Fruit fly (Drosophila melanogaster) whole organism, prepupa: ENCODE measurements around the gene CG10591.
A peak's percentile ranks its signal among the peaks of the same experiment; 100 is the strongest.

Experiments used
- Blimp-1 ChIP-seq: fragments of 200-800 bp; sonication (Bioruptor generic); optimal IDR thresholded peaks from 3 replicates; lab custom pipeline; 2017; ENCODE audit warnings: missing biosample characterization, missing genetic modification characterization, mild to moderate bottlenecking, moderate library complexity, missing genetic modification reagents
- CG10631 ChIP-seq: fragments of 200-800 bp; sonication (Bioruptor generic); optimal IDR thresholded peaks from 2 replicates; lab custom pipeline; 2016; ENCODE audit warnings: missing biosample characterization, missing genetic modification characterization
- CG10669 ChIP-seq: fragments of 200-800 bp; sonication (Bioruptor generic); optimal IDR thresholded peaks from 3 replicates; lab custom pipeline; 2018; ENCODE audit warnings: missing biosample characterization, mild to moderate bottlenecking, missing genetic modification characterization, moderate library complexity
- CG11762 ChIP-seq: fragments of 200-800 bp; sonication (Bioruptor generic); optimal IDR thresholded peaks from 3 replicates; lab custom pipeline; 2016; ENCODE audit warnings: missing biosample characterization, missing genetic modification characterization; ENCODE audit not compliant: insufficient read depth
- CG15336 ChIP-seq: fragments of 200-800 bp; sonication (Bioruptor generic); IDR thresholded peaks from 2 replicates; pipeline ENCODE4 v1.3.6; 2022; ENCODE audit warnings: missing biosample characterization, missing genetic modification characterization
- CG1621 ChIP-seq: fragments of 200-800 bp; sonication (Bioruptor generic); optimal IDR thresholded peaks from 3 replicates; lab custom pipeline; 2018; ENCODE audit warnings: missing biosample characterization, mild to moderate bottlenecking, missing genetic modification characterization
- CG16779 ChIP-seq: fragments of 200-800 bp; sonication (Bioruptor generic); optimal IDR thresholded peaks from 3 replicates; lab custom pipeline; 2017; ENCODE audit warnings: missing biosample characterization, mild to moderate bottlenecking, missing genetic modification characterization
- CG3032 ChIP-seq: fragments of 200-800 bp; optimal IDR thresholded peaks from 2 replicates; lab custom pipeline; 2019; ENCODE audit warnings: missing biosample characterization, mild to moderate bottlenecking, missing genetic modification characterization, moderate library complexity
- CG3919 ChIP-seq: fragments of 200-800 bp; sonication (Bioruptor generic); optimal IDR thresholded peaks from 3 replicates; lab custom pipeline; 2016; ENCODE audit warnings: missing biosample characterization, missing genetic modification characterization
- CG6163 ChIP-seq: fragments of 200-800 bp; sonication (Bioruptor generic); IDR thresholded peaks from 3 replicates; pipeline ENCODE4 v1.3.6; 2022; ENCODE audit warnings: missing biosample characterization, missing genetic modification characterization
- CG6276 ChIP-seq: fragments of 200-800 bp; sonication (Bioruptor generic); optimal IDR thresholded peaks from 2 replicates; lab custom pipeline; 2017; ENCODE audit warnings: missing biosample characterization, mild to moderate bottlenecking, missing genetic modification characterization
- CG6808 ChIP-seq: fragments of 200-800 bp; sonication (Bioruptor generic); optimal IDR thresholded peaks from 3 replicates; lab custom pipeline; 2017; ENCODE audit warnings: missing biosample characterization, missing genetic modification characterization, mild to moderate bottlenecking, moderate library complexity, missing genetic modification reagents
- CG6854 ChIP-seq: fragments of 200-800 bp; sonication (Bioruptor generic); optimal IDR thresholded peaks from 2 replicates; lab custom pipeline; 2017; ENCODE audit warnings: missing biosample characterization, mild to moderate bottlenecking, missing genetic modification characterization
- CG7368 ChIP-seq: fragments of 200-800 bp; sonication (Bioruptor generic); optimal IDR thresholded peaks from 3 replicates; lab custom pipeline; 2016; ENCODE audit warnings: missing biosample characterization, missing genetic modification characterization
- CG8632 ChIP-seq: fragments of 200-800 bp; sonication (Bioruptor generic); optimal IDR thresholded peaks from 3 replicates; lab custom pipeline; 2016; ENCODE audit warnings: missing biosample characterization, missing genetic modification characterization
- CG9139 ChIP-seq: fragments of 200-800 bp; sonication (Bioruptor generic); optimal IDR thresholded peaks from 3 replicates; lab custom pipeline; 2017; ENCODE audit warnings: missing biosample characterization, mild to moderate bottlenecking, missing genetic modification characterization
- Eip75B ChIP-seq: fragments of 200-800 bp; sonication (Bioruptor generic); optimal IDR thresholded peaks from 3 replicates; lab custom pipeline; 2016; ENCODE audit warnings: missing biosample characterization, missing genetic modification characterization
- Eip78C ChIP-seq: fragments of 200-800 bp; sonication (Bioruptor generic); peaks from one replicate; lab custom pipeline; 2016; ENCODE audit warnings: missing biosample characterization, missing genetic modification characterization
- Eip93F ChIP-seq: fragments of 200-800 bp; sonication (Bioruptor generic); optimal IDR thresholded peaks from 2 replicates; lab custom pipeline; 2016; ENCODE audit warnings: missing biosample characterization, mild to moderate bottlenecking, missing genetic modification characterization
- Ets96B ChIP-seq: fragments of 200-800 bp; optimal IDR thresholded peaks from 2 replicates; lab custom pipeline; 2019; ENCODE audit warnings: missing biosample characterization, mild to moderate bottlenecking, missing genetic modification characterization, moderate library complexity
- Gug ChIP-seq: fragments of 200-800 bp; sonication (Bioruptor generic); IDR thresholded peaks from 2 replicates; pipeline ENCODE4 v1.3.6; 2022; ENCODE audit warnings: missing biosample characterization, missing genetic modification characterization
- Hr39 ChIP-seq: fragments of 200-800 bp; sonication (Bioruptor generic); optimal IDR thresholded peaks from 2 replicates; lab custom pipeline; 2016; ENCODE audit warnings: missing biosample characterization, missing genetic modification characterization
- Hr4 ChIP-seq: fragments of 200-800 bp; sonication (Bioruptor generic); optimal IDR thresholded peaks from 3 replicates; lab custom pipeline; 2016; ENCODE audit warnings: missing biosample characterization, missing genetic modification characterization
- Met ChIP-seq: fragments of 200-800 bp; sonication (Bioruptor generic); optimal IDR thresholded peaks from 3 replicates; lab custom pipeline; 2016; ENCODE audit warnings: missing biosample characterization, missing genetic modification characterization
- Sox102F ChIP-seq: fragments of 200-800 bp; sonication (Bioruptor generic); optimal IDR thresholded peaks from 2 replicates; lab custom pipeline; 2016; ENCODE audit warnings: missing biosample characterization, mild to moderate bottlenecking, missing genetic modification characterization
- Sox14 ChIP-seq: fragments of 200-800 bp; sonication (Bioruptor generic); optimal IDR thresholded peaks from 3 replicates; lab custom pipeline; 2016; ENCODE audit warnings: missing biosample characterization, missing genetic modification characterization
- Sox15 ChIP-seq: fragments of 200-800 bp; sonication (Bioruptor generic); optimal IDR thresholded peaks from 3 replicates; lab custom pipeline; 2016; ENCODE audit warnings: missing biosample characterization, missing genetic modification characterization
- achi ChIP-seq: fragments of 200-800 bp; sonication (Bioruptor generic); optimal IDR thresholded peaks from 3 replicates; lab custom pipeline; 2016; ENCODE audit warnings: missing biosample characterization, missing genetic modification characterization
- cyc ChIP-seq: fragments of 200-800 bp; sonication (Bioruptor generic); optimal IDR thresholded peaks from 3 replicates; lab custom pipeline; 2016; ENCODE audit warnings: missing biosample characterization, missing genetic modification characterization
- dsx ChIP-seq: fragments of 200-800 bp; optimal IDR thresholded peaks from 3 replicates; lab custom pipeline; 2019; ENCODE audit warnings: missing biosample characterization, mild to moderate bottlenecking, missing genetic modification characterization, moderate library complexity; ENCODE audit not compliant: poor library complexity, severe bottlenecking
- esn ChIP-seq: fragments of 200-800 bp; sonication (Bioruptor generic); optimal IDR thresholded peaks from 2 replicates; lab custom pipeline; 2016; ENCODE audit warnings: missing biosample characterization, mild to moderate bottlenecking, missing genetic modification characterization, moderate library complexity
- fd85E ChIP-seq: fragments of 200-800 bp; sonication (Bioruptor generic); optimal IDR thresholded peaks from 3 replicates; lab custom pipeline; 2016; ENCODE audit warnings: missing biosample characterization, missing genetic modification characterization
- fkh ChIP-seq: fragments of 200-800 bp; sonication (Bioruptor generic); optimal IDR thresholded peaks from 3 replicates; lab custom pipeline; 2017; ENCODE audit warnings: missing biosample characterization, mild to moderate bottlenecking, missing genetic modification characterization, moderate library complexity
- net ChIP-seq: fragments of 200-800 bp; sonication (Bioruptor generic); optimal IDR thresholded peaks from 3 replicates; lab custom pipeline; 2016; ENCODE audit warnings: missing biosample characterization, missing genetic modification characterization
- pdm3 ChIP-seq: fragments of 200-800 bp; sonication (Bioruptor generic); optimal IDR thresholded peaks from 3 replicates; lab custom pipeline; 2016; ENCODE audit warnings: missing biosample characterization, missing genetic modification characterization
- spab ChIP-seq: fragments of 200-800 bp; sonication (Bioruptor generic); optimal IDR thresholded peaks from 2 replicates; lab custom pipeline; 2017; ENCODE audit warnings: missing biosample characterization, mild to moderate bottlenecking, missing genetic modification characterization, missing genetic modification reagents
- ss ChIP-seq, 2 experiments: fragments of 200-800 bp; sonication (Bioruptor generic); optimal IDR thresholded peaks; 2 replicates in 1 of 2; 3 replicates in 1 of 2; lab custom pipeline; 2017 to 2018; ENCODE audit warnings: mild to moderate bottlenecking in 2 of 2, missing biosample characterization in 2 of 2, missing genetic modification characterization in 2 of 2, moderate library complexity in 1 of 2
- topi ChIP-seq: fragments of 200-800 bp; sonication (Bioruptor generic); optimal IDR thresholded peaks from 3 replicates; lab custom pipeline; 2016; ENCODE audit warnings: missing biosample characterization, missing genetic modification characterization
- vri ChIP-seq: fragments of 200-800 bp; sonication (Bioruptor generic); optimal IDR thresholded peaks from 3 replicates; lab custom pipeline; 2016; ENCODE audit warnings: missing biosample characterization, mild to moderate bottlenecking, missing genetic modification characterization

The CG10591 gene

DNA sequence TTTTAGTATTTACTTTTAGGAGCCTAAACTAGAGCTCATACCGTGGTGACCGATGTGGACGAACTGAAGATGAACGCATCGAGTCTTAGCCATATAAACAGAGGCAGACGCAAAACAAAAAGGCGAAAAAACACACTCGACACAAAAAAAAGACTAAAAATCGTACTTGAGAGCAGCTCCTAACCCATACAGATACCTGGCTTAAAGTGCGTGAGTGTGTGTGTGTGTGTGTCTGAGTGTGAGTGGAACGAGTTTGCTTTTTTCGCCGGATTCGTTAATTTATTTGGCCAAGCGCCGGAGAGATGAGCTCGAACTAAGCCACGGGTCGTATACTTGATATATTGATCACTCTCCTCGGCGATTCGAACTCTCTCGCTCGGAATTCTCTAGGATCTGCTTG is 48.4 kb downstream of the CG10591 start, which contains the start of gene frm:
Gene frm (minus strand): TSS at position 73 of the 400 bp plus-strand sequence.
- no peak for TF ChIP-seq CG11762 (GFP tag; lab: Kevin White, UChicago)
- TF ChIP-seq Hr4: no peak
- no peak for TF ChIP-seq Sox14 (GFP tag; lab: Kevin White, UChicago)
- peak; percentile 20 for TF ChIP-seq CG10669 (GFP tag; lab: Kevin White, UChicago)
- TF ChIP-seq cyc (GFP tag; lab: Kevin White, UChicago): no peak
- no peak for TF ChIP-seq Sox15 (GFP tag; lab: Kevin White, UChicago)
- TF ChIP-seq fkh: no peak
- TF ChIP-seq ss (GFP tag; optimal IDR thresholded peaks at IDR 0.05; lab: Kevin White, UChicago): peak; percentile 77 to 79
- TF ChIP-seq CG8632 (GFP tag; lab: Kevin White, UChicago): no peak
- TF ChIP-seq CG6276 (GFP tag; lab: Kevin White, UChicago): no peak
- TF ChIP-seq CG9139 (GFP tag; lab: Kevin White, UChicago): peak; percentile 61
- TF ChIP-seq CG16779: peak; percentile 59
- TF ChIP-seq Sox102F (GFP tag; lab: Kevin White, UChicago): no peak
- TF ChIP-seq CG3032 (tag; lab: Kevin White, UChicago): peak; percentile 30
- TF ChIP-seq esn: no peak
- peak; percentile 3 for TF ChIP-seq Blimp-1 (GFP tag; lab: Kevin White, UChicago)
- TF ChIP-seq achi (GFP tag; lab: Kevin White, UChicago): no peak
- peak; percentile 56; the same call in 2 of the 3 replicates for TF ChIP-seq CG6163 (GFP tag; lab: Robert Waterston, UW)
- peak; percentile 92 for TF ChIP-seq CG1621
- TF ChIP-seq Eip78C (GFP tag; lab: Kevin White, UChicago): peak; percentile 79
- TF ChIP-seq CG6808: peak; percentile 76
- TF ChIP-seq pdm3: no peak
- TF ChIP-seq Met: no peak
- TF ChIP-seq CG15336 (GFP tag; lab: Robert Waterston, UW): no peak
- peak; percentile 32 for TF ChIP-seq vri (GFP tag; lab: Kevin White, UChicago)
- TF ChIP-seq CG6854 (GFP tag; lab: Kevin White, UChicago): peak; percentile 54
- peak; percentile 16 for TF ChIP-seq Eip75B (GFP tag; lab: Kevin White, UChicago)
- TF ChIP-seq CG10631 (GFP tag; lab: Kevin White, UChicago): no peak
- TF ChIP-seq Ets96B (tag; lab: Kevin White, UChicago): peak; percentile 34
- no peak for TF ChIP-seq Eip93F (GFP tag; lab: Kevin White, UChicago)
- TF ChIP-seq spab (GFP tag; lab: Kevin White, UChicago): peak; percentile 21
- no peak for TF ChIP-seq Gug (GFP tag; lab: Robert Waterston, UW)
- peak; percentile 18 for TF ChIP-seq CG3919 (GFP tag; lab: Kevin White, UChicago)
- peak; percentile 29 for TF ChIP-seq dsx (GFP tag; lab: Kevin White, UChicago)
- TF ChIP-seq net (GFP tag; lab: Kevin White, UChicago): peak; percentile 27
- no peak for TF ChIP-seq Hr39 (GFP tag; lab: Kevin White, UChicago)
- peak; percentile 1 for TF ChIP-seq CG7368 (GFP tag; lab: Kevin White, UChicago)
- TF ChIP-seq fd85E (GFP tag; lab: Kevin White, UChicago): no peak
- no peak for TF ChIP-seq topi (GFP tag; lab: Kevin White, UChicago)
- TF ChIP-seq, all 60 proteins: peak for 19
